Fruit fly (Drosophila melanogaster) whole organism, embryonic: ENCODE results near the gene CG5381.

ENCODE experiments used
- Aef1 ChIP-seq: fragments of 200-800 bp; sonication (Bioruptor generic); IDR thresholded peaks from 3 replicates; pipeline ENCODE4 v1.3.6; 2022; ENCODE audit warnings: missing biosample characterization, missing genetic modification characterization
- B-H2 ChIP-seq: fragments of 200-800 bp; sonication (Bioruptor generic); optimal IDR thresholded peaks from 2 replicates; lab custom pipeline; 2018; ENCODE audit warnings: missing biosample characterization, mild to moderate bottlenecking, missing genetic modification characterization
- BEAF-32 ChIP-seq: fragments of 200-800 bp; sonication (Bioruptor generic); optimal IDR thresholded peaks from 3 replicates; lab custom pipeline; 2017; ENCODE audit warnings: missing biosample characterization, missing genetic modification characterization, mild to moderate bottlenecking, moderate library complexity, missing genetic modification reagents
- CG1024 ChIP-seq: fragments of 200-800 bp; sonication (Bioruptor generic); IDR thresholded peaks from 2 replicates; pipeline ENCODE4 v1.3.6; 2022; ENCODE audit warnings: missing biosample characterization, missing genetic modification characterization
- CG10267 ChIP-seq: fragments of 200-800 bp; sonication (Bioruptor generic); optimal IDR thresholded peaks from 2 replicates; lab custom pipeline; 2018; ENCODE audit warnings: missing biosample characterization, mild to moderate bottlenecking, missing genetic modification characterization, moderate library complexity
- CG10431 ChIP-seq: fragments of 200-800 bp; sonication (Bioruptor generic); optimal IDR thresholded peaks from 3 replicates; lab custom pipeline; 2018; ENCODE audit warnings: missing biosample characterization, mild to moderate bottlenecking, missing genetic modification characterization
- CG10462 ChIP-seq: fragments of 200-800 bp; sonication (Bioruptor generic); optimal IDR thresholded peaks from 2 replicates; lab custom pipeline; 2016; ENCODE audit warnings: missing biosample characterization, missing genetic modification characterization
- CG12155 ChIP-seq: fragments of 200-800 bp; sonication (Bioruptor generic); optimal IDR thresholded peaks from 3 replicates; lab custom pipeline; 2016; ENCODE audit warnings: missing biosample characterization, missing genetic modification characterization
- CG13287 ChIP-seq: fragments of 200-800 bp; sonication (Bioruptor generic); IDR thresholded peaks from 2 replicates; pipeline ENCODE4 v1.3.6; 2022; ENCODE audit warnings: missing biosample characterization, missing genetic modification characterization; ENCODE audit not compliant: partially characterized antibody
- CG13894 ChIP-seq: fragments of 200-800 bp; sonication (Bioruptor generic); optimal IDR thresholded peaks from 3 replicates; lab custom pipeline; 2018; ENCODE audit warnings: missing biosample characterization, mild to moderate bottlenecking, missing genetic modification characterization, moderate library complexity
- CG15479 ChIP-seq: fragments of 200-800 bp; sonication (Bioruptor generic); optimal IDR thresholded peaks from 3 replicates; lab custom pipeline; 2019; ENCODE audit warnings: missing biosample characterization, mild to moderate bottlenecking, missing genetic modification characterization, moderate library complexity
- CG16863 ChIP-seq: fragments of 200-800 bp; sonication (Bioruptor generic); optimal IDR thresholded peaks from 3 replicates; lab custom pipeline; 2016; ENCODE audit warnings: missing biosample characterization, missing genetic modification characterization
- CG17186 ChIP-seq: fragments of 200-800 bp; sonication (Bioruptor generic); optimal IDR thresholded peaks from 3 replicates; lab custom pipeline; 2017; ENCODE audit warnings: missing biosample characterization, missing genetic modification reagents, missing genetic modification characterization
- CG2116 ChIP-seq: fragments of 200-800 bp; sonication (Bioruptor generic); optimal IDR thresholded peaks from 3 replicates; lab custom pipeline; 2018; ENCODE audit warnings: missing biosample characterization, mild to moderate bottlenecking, missing genetic modification characterization
- CG2712 ChIP-seq: fragments of 200-800 bp; optimal IDR thresholded peaks from 3 replicates; lab custom pipeline; 2019; ENCODE audit warnings: missing biosample characterization, mild to moderate bottlenecking, missing genetic modification characterization, moderate library complexity
- CG32772 ChIP-seq: fragments of 200-800 bp; sonication (Bioruptor generic); IDR thresholded peaks from 2 replicates; pipeline ENCODE4 v1.3.6; 2022; ENCODE audit warnings: missing biosample characterization, missing genetic modification characterization
- CG4730 ChIP-seq: fragments of 200-800 bp; sonication (Bioruptor generic); IDR thresholded peaks from 2 replicates; pipeline ENCODE4 v1.3.6; 2022; ENCODE audit warnings: missing biosample characterization, missing genetic modification characterization
- CG4820 ChIP-seq: fragments of 200-800 bp; sonication (Bioruptor generic); optimal IDR thresholded peaks from 3 replicates; lab custom pipeline; 2016; ENCODE audit warnings: missing biosample characterization, missing genetic modification characterization
- CG7987 ChIP-seq: fragments of 200-800 bp; sonication (Bioruptor generic); optimal IDR thresholded peaks from 2 replicates; lab custom pipeline; 2018; ENCODE audit warnings: missing biosample characterization, mild to moderate bottlenecking, missing genetic modification characterization, moderate library complexity
- CG8944 ChIP-seq: fragments of 200-800 bp; sonication (Bioruptor generic); optimal IDR thresholded peaks from 3 replicates; lab custom pipeline; 2016; ENCODE audit warnings: missing biosample characterization, missing genetic modification characterization
- Elba2 ChIP-seq: fragments of 200-800 bp; sonication (Bioruptor generic); optimal IDR thresholded peaks from 3 replicates; lab custom pipeline; 2016; ENCODE audit warnings: missing biosample characterization, missing genetic modification characterization
- Hey ChIP-seq: fragments of 200-800 bp; sonication (Bioruptor generic); optimal IDR thresholded peaks from 3 replicates; lab custom pipeline; 2018; ENCODE audit warnings: missing biosample characterization, mild to moderate bottlenecking, missing genetic modification characterization
- HmgZ ChIP-seq: fragments of 200-800 bp; sonication (Bioruptor generic); optimal IDR thresholded peaks from 2 replicates; lab custom pipeline; 2018; ENCODE audit warnings: missing biosample characterization, mild to moderate bottlenecking, missing genetic modification characterization
- MESR4 ChIP-seq: fragments of 200-800 bp; sonication (Bioruptor generic); optimal IDR thresholded peaks from 2 replicates; lab custom pipeline; 2018; ENCODE audit warnings: missing biosample characterization, mild to moderate bottlenecking, missing genetic modification characterization, moderate library complexity
- MTF-1 ChIP-seq: fragments of 200-800 bp; sonication (Bioruptor generic); optimal IDR thresholded peaks from 2 replicates; lab custom pipeline; 2018; ENCODE audit warnings: missing biosample characterization, mild to moderate bottlenecking, missing genetic modification characterization, borderline replicate concordance
- Med ChIP-seq: fragments of 200-800 bp; sonication (Bioruptor generic); peaks from one replicate; lab custom pipeline; 2016; ENCODE audit warnings: missing biosample characterization, missing genetic modification characterization, mild to moderate bottlenecking, inconsistent platforms, moderate library complexity
- Mes4 ChIP-seq: fragments of 200-800 bp; sonication (Bioruptor generic); optimal IDR thresholded peaks from 2 replicates; lab custom pipeline; 2016; ENCODE audit warnings: missing biosample characterization, missing genetic modification characterization
- Mrtf ChIP-seq: fragments of 200-800 bp; sonication (Bioruptor generic); IDR thresholded peaks from 3 replicates; pipeline ENCODE4 v1.3.6; 2022; ENCODE audit warnings: missing biosample characterization, missing genetic modification characterization
- NK7.1 ChIP-seq: fragments of 200-800 bp; sonication (Bioruptor generic); optimal IDR thresholded peaks from 3 replicates; lab custom pipeline; 2016; ENCODE audit warnings: missing biosample characterization, missing genetic modification characterization
- Nf-YB ChIP-seq: fragments of 200-800 bp; sonication (Bioruptor generic); optimal IDR thresholded peaks from 3 replicates; lab custom pipeline; 2019; ENCODE audit warnings: missing biosample characterization, mild to moderate bottlenecking, missing genetic modification characterization, moderate library complexity
- Optix ChIP-seq: fragments of 200-800 bp; sonication (Bioruptor generic); IDR thresholded peaks from 3 replicates; pipeline ENCODE4 v1.3.6; 2022; ENCODE audit warnings: missing biosample characterization, missing genetic modification characterization
- Side ChIP-seq: fragments of 200-800 bp; sonication (Bioruptor generic); optimal IDR thresholded peaks from 2 replicates; lab custom pipeline; 2016; ENCODE audit warnings: missing biosample characterization, missing genetic modification characterization
- Sox100B ChIP-seq: fragments of 200-800 bp; sonication (Bioruptor generic); optimal IDR thresholded peaks from 3 replicates; lab custom pipeline; 2018; ENCODE audit warnings: missing biosample characterization, mild to moderate bottlenecking, missing genetic modification characterization
- Sry-β ChIP-seq: fragments of 200-800 bp; sonication (Bioruptor generic); optimal IDR thresholded peaks from 2 replicates; lab custom pipeline; 2018; ENCODE audit warnings: missing biosample characterization, mild to moderate bottlenecking, missing genetic modification characterization, moderate library complexity
- TFAM ChIP-seq: fragments of 200-800 bp; sonication (Bioruptor generic); optimal IDR thresholded peaks from 2 replicates; lab custom pipeline; 2017; ENCODE audit warnings: missing biosample characterization, missing genetic modification characterization, inconsistent platforms
- dmrt11E ChIP-seq: fragments of 200-800 bp; sonication (Bioruptor generic); optimal IDR thresholded peaks from 3 replicates; lab custom pipeline; 2018; ENCODE audit warnings: missing biosample characterization, mild to moderate bottlenecking, missing genetic modification characterization, moderate library complexity
- gem ChIP-seq: fragments of 200-800 bp; sonication (Bioruptor generic); optimal IDR thresholded peaks from 2 replicates; lab custom pipeline; 2019; ENCODE audit warnings: missing biosample characterization, mild to moderate bottlenecking, missing genetic modification characterization, moderate library complexity
- insv ChIP-seq, 2 experiments: fragments of 200-800 bp; sonication (Bioruptor generic); optimal IDR thresholded peaks; 3 replicates each; lab custom pipeline; 2016 to 2018; ENCODE audit warnings: missing biosample characterization in 2 of 2, missing genetic modification characterization in 2 of 2
- ken ChIP-seq: fragments of 200-800 bp; sonication (Bioruptor generic); IDR thresholded peaks from 3 replicates; pipeline ENCODE4 v1.3.6; 2022; ENCODE audit warnings: missing biosample characterization, missing genetic modification characterization
- kni ChIP-seq: fragments of 200-800 bp; sonication (Bioruptor generic); optimal IDR thresholded peaks from 3 replicates; lab custom pipeline; 2017; ENCODE audit warnings: mild to moderate bottlenecking, missing biosample characterization, missing genetic modification reagents, missing genetic modification characterization
- peb ChIP-seq: fragments of 200-800 bp; sonication (Bioruptor generic); IDR thresholded peaks from 2 replicates; pipeline ENCODE4 v1.3.6; 2022; ENCODE audit warnings: missing biosample characterization, missing genetic modification characterization
- pfk ChIP-seq: fragments of 200-800 bp; sonication (Bioruptor generic); optimal IDR thresholded peaks from 2 replicates; lab custom pipeline; 2018; ENCODE audit warnings: missing biosample characterization, mild to moderate bottlenecking, missing genetic modification characterization, moderate library complexity
- ranshi ChIP-seq: fragments of 200-800 bp; sonication (Bioruptor generic); IDR thresholded peaks from 2 replicates; pipeline ENCODE4 v1.3.6; 2022; ENCODE audit warnings: missing biosample characterization, missing genetic modification characterization
- salm ChIP-seq: fragments of 200-800 bp; sonication (Bioruptor generic); optimal IDR thresholded peaks from 2 replicates; lab custom pipeline; 2018; ENCODE audit warnings: missing biosample characterization, mild to moderate bottlenecking, missing genetic modification characterization
- sens ChIP-seq: fragments of 200-800 bp; sonication (Bioruptor generic); peaks from one replicate; lab custom pipeline; 2016; ENCODE audit warnings: missing biosample characterization, missing genetic modification characterization
- stwl ChIP-seq: fragments of 200-800 bp; sonication (Bioruptor generic); optimal IDR thresholded peaks from 3 replicates; lab custom pipeline; 2018; ENCODE audit warnings: missing biosample characterization, mild to moderate bottlenecking, missing genetic modification characterization, moderate library complexity
- toy ChIP-seq: fragments of 200-800 bp; sonication (Bioruptor generic); IDR thresholded peaks from 2 replicates; pipeline ENCODE4 v1.3.6; 2022; ENCODE audit warnings: missing biosample characterization, missing genetic modification characterization
- usp ChIP-seq: fragments of >200 bp; optimal IDR thresholded peaks from 2 replicates; lab custom pipeline; 2017; ENCODE audit warnings: missing biosample characterization, missing genetic modification characterization
- zfh1 ChIP-seq: fragments of 200-800 bp; sonication (Bioruptor generic); IDR thresholded peaks from 3 replicates; pipeline ENCODE4 v1.3.6; 2022; ENCODE audit warnings: missing biosample characterization, missing genetic modification characterization

CG5381 gene

dm6 chr2L:10292066-10292560 lies 30.8 kb downstream of the CG5381 start, which contains the start of gene Ufd4 (continued):
- TF ChIP-seq CG17186 (GFP tag; lab: Kevin White, UChicago) (no peak), dmrt11E (tag; lab: Kevin White, UChicago) (peak; percentile 62), CG12155 (GFP tag; lab: Kevin White, UChicago) (peak; percentile 57), CG13287 (GFP tag; lab: Robert Waterston, UW) (peak; percentile 60; the same call in 1 of the 2 replicates), MTF-1 (no peak), Mrtf (GFP tag; lab: Robert Waterston, UW) (no peak; the same call in 2 of the 3 replicates), Mes4 (GFP tag; lab: Kevin White, UChicago) (peak; percentile 11), CG4820 (peak; percentile 59), CG16863 (GFP tag; lab: Kevin White, UChicago) (peak; percentile 63), CG32772 (GFP tag; lab: Robert Waterston, UW) (no peak), CG8944 (GFP tag; lab: Kevin White, UChicago) (peak; percentile 3), ranshi (GFP tag; lab: Robert Waterston, UW) (no peak; the same call in 1 of the 2 replicates), MESR4 (GFP tag; lab: Kevin White, UChicago) (peak; percentile 77), Sry-β (peak; percentile 15), CG10431 (no peak), pfk (GFP tag; lab: Kevin White, UChicago) (peak; percentile 47), stwl (tag; lab: Kevin White, UChicago) (peak; percentile 75), TFAM (GFP tag; lab: Kevin White, UChicago) (no peak), ken (GFP tag; lab: Robert Waterston, UW) (no peak; the same call in 2 of the 3 replicates), zfh1 (peak; percentile 75; the same call in 2 of the 3 replicates), sens (peak; percentile 93), CG2116 (peak; percentile 43), Side (GFP tag; lab: Kevin White, UChicago) (peak; percentile 59), Aef1 (GFP tag; lab: Robert Waterston, UW) (peak; percentile 47; the same call in 1 of the 3 replicates), CG7987 (GFP tag; lab: Kevin White, UChicago) (peak; percentile 43), CG2712 (tag; lab: Kevin White, UChicago) (peak; percentile 86), CG15479 (GFP tag; lab: Kevin White, UChicago) (no peak), gem (no peak), NK7.1 (peak; percentile 16), HmgZ (tag; lab: Kevin White, UChicago) (peak; percentile 64), kni (no peak), Med (peak; percentile 95), peb (GFP tag; lab: Robert Waterston, UW) (no peak), CG10267 (tag; lab: Kevin White, UChicago) (peak; percentile 74)

dm6 chr2L:10291276-10291675 lies 31.6 kb downstream of the CG5381 start:
- no peak for TF ChIP-seq CG13894 (tag; lab: Kevin White, UChicago)
- peak in 1 of 2 experiments; percentile 94 for TF ChIP-seq insv (GFP tag; optimal IDR thresholded peaks at IDR 0.05; lab: Kevin White, UChicago)
- no peak for TF ChIP-seq Mrtf (GFP tag; lab: Robert Waterston, UW)
- TF ChIP-seq Elba2 (GFP tag; lab: Kevin White, UChicago) = peak; percentile 100

dm6 chr2L:10280772-10281171 lies 42.1 kb downstream of the CG5381 start, which contains the start of gene CG34043:
CG34043 (minus strand) TSS chr2L:10280872.
- TF ChIP-seq toy (GFP tag; lab: Robert Waterston, UW) (no peak), usp (GFP tag; lab: Kevin White, UChicago) (no peak), CG10462 (GFP tag; lab: Kevin White, UChicago) (no peak), CG12155 (GFP tag; lab: Kevin White, UChicago) (no peak), Nf-YB (no peak), salm (tag; lab: Kevin White, UChicago) (no peak), CG15479 (GFP tag; lab: Kevin White, UChicago) (no peak), Optix (GFP tag; lab: Robert Waterston, UW) (no peak), CG1024 (GFP tag; lab: Robert Waterston, UW) (no peak), B-H2 (no peak), Hey (tag; lab: Kevin White, UChicago) (no peak), CG4730 (GFP tag; lab: Robert Waterston, UW) (no peak), BEAF-32 (no peak), Sox100B (GFP tag; lab: Kevin White, UChicago) (no peak), ranshi (GFP tag; lab: Robert Waterston, UW) (no peak)
